Worm (Caenorhabditis elegans): Measurements from ENCODE around the gene spe-18.

ce11 chrII:13187188-13187587, 34.0 kb upstream of the spe-18 start, which contains the start of gene mecr-1:
- TF ChIP-seq Y95B8A.8 (GFP tag; IDR thresholded peaks at IDR 0.05) (no peak), ets-4 (GFP tag; optimal IDR thresholded peaks at IDR 0.05) (no peak), aptf-3 (GFP tag; IDR thresholded peaks at IDR 0.05) (no peak), ztf-28 (GFP tag; IDR thresholded peaks at IDR 0.05) (no peak), snpc-1.3 (tag; optimal IDR thresholded peaks at IDR 0.05; ENCODE audit: insufficient read depth) (no peak), rec-8 (tag; optimal IDR thresholded peaks at IDR 0.05) (no peak), lin-35 (GFP tag; optimal IDR thresholded peaks at IDR 0.05) (no peak), rcor-1 (GFP tag; IDR thresholded peaks at IDR 0.05) (no peak), ceh-58 (GFP tag; IDR thresholded peaks at IDR 0.05) (no peak), dpl-1 (GFP tag; optimal IDR thresholded peaks at IDR 0.05) (no peak), F57A8.1 (GFP tag; optimal IDR thresholded peaks at IDR 0.05) (no peak), nhr-27 (tag; optimal IDR thresholded peaks at IDR 0.05) (no peak), dpff-1 (tag; optimal IDR thresholded peaks at IDR 0.05) (no peak)
